Fruit fly (Drosophila melanogaster): ENCODE results near the gene CG18789.

- TF ChIP-seq CG10631 (GFP tag; optimal IDR thresholded peaks at IDR 0.05) (peak; percentile 31), dac (GFP tag; optimal IDR thresholded peaks at IDR 0.05) (no peak), CG6792 (GFP tag; optimal IDR thresholded peaks at IDR 0.05) (peak; percentile 15), CG15336 (GFP tag; IDR thresholded peaks at IDR 0.05) (no peak)
These were observed 7.9 kb upstream of the CG18789 start for dm6 chr2L:12002922-12003791.

Data from whole organism, prepupa.